Worm (Caenorhabditis elegans) whole organism, late embryonic: ENCODE data around the gene tmem-24.

ENCODE experiments used
- C08G9.2 ChIP-seq: sonication (generic microtip); optimal IDR thresholded peaks from 2 replicates; lab custom pipeline; 2016; ENCODE audit warnings: mild to moderate bottlenecking, missing genetic modification characterization, moderate library complexity, missing compliant biosample characterization
- C38D4.7 ChIP-seq: fragments of 200-800 bp; sonication (Bioruptor generic); optimal IDR thresholded peaks from 2 replicates; lab custom pipeline; 2018; ENCODE audit warnings: mild to moderate bottlenecking, missing genetic modification characterization, moderate library complexity, missing compliant biosample characterization
- T23F11.4 ChIP-seq: fragments of 200-800 bp; sonication (Bioruptor generic); optimal IDR thresholded peaks from 2 replicates; lab custom pipeline; 2018; ENCODE audit warnings: mild to moderate bottlenecking, missing genetic modification characterization, missing compliant biosample characterization
- Y22D7AL.16 ChIP-seq: sonication (generic microtip); optimal IDR thresholded peaks from 2 replicates; lab custom pipeline; 2016; ENCODE audit warnings: missing genetic modification characterization, missing compliant biosample characterization
- ama-1 ChIP-seq: fragments of 150-350 bp; optimal IDR thresholded peaks from 2 replicates; lab custom pipeline; 2014
- ceh-19 ChIP-seq: fragments of 200-800 bp; sonication (Bioruptor generic); optimal IDR thresholded peaks from 2 replicates; lab custom pipeline; 2018; ENCODE audit warnings: mild to moderate bottlenecking, missing genetic modification characterization, missing compliant biosample characterization
- ceh-24 ChIP-seq: sonication (generic microtip); optimal IDR thresholded peaks from 2 replicates; lab custom pipeline; 2016; ENCODE audit warnings: mild to moderate bottlenecking, missing genetic modification characterization, missing compliant biosample characterization
- ceh-31 ChIP-seq: sonication (generic microtip); optimal IDR thresholded peaks from 2 replicates; lab custom pipeline; 2016; ENCODE audit warnings: missing genetic modification characterization, missing compliant biosample characterization
- ceh-48 ChIP-seq: sonication (generic microtip); optimal IDR thresholded peaks from 2 replicates; lab custom pipeline; 2016; ENCODE audit warnings: missing genetic modification characterization, inconsistent platforms, missing compliant biosample characterization
- ceh-6 ChIP-seq: fragments of 200-800 bp; sonication (Bioruptor generic); optimal IDR thresholded peaks from 2 replicates; lab custom pipeline; 2018; ENCODE audit warnings: mild to moderate bottlenecking, missing genetic modification characterization, missing compliant biosample characterization
- che-1 ChIP-seq: sonication (generic microtip); optimal IDR thresholded peaks from 2 replicates; lab custom pipeline; 2016; ENCODE audit warnings: mild to moderate bottlenecking, missing genetic modification characterization, missing compliant biosample characterization
- elt-4 ChIP-seq: sonication (generic microtip); optimal IDR thresholded peaks from 2 replicates; lab custom pipeline; 2016; ENCODE audit warnings: missing genetic modification characterization, missing compliant biosample characterization
- eyg-1 ChIP-seq: sonication (generic microtip); optimal IDR thresholded peaks from 2 replicates; lab custom pipeline; 2016; ENCODE audit warnings: missing genotype, missing genetic modification characterization, missing compliant biosample characterization
- fax-1 ChIP-seq: sonication (generic microtip); optimal IDR thresholded peaks from 2 replicates; lab custom pipeline; 2016; ENCODE audit warnings: missing genotype, missing genetic modification characterization, missing compliant biosample characterization
- fkh-10 ChIP-seq: fragments of 150-350 bp; optimal IDR thresholded peaks from 2 replicates; lab custom pipeline; 2014; ENCODE audit warnings: missing biosample characterization, missing genetic modification reagents, missing genetic modification characterization
- hlh-13 ChIP-seq: fragments of 200-800 bp; sonication (Bioruptor generic); optimal IDR thresholded peaks from 2 replicates; lab custom pipeline; 2018; ENCODE audit warnings: mild to moderate bottlenecking, missing genetic modification characterization, missing compliant biosample characterization
- hlh-30 ChIP-seq: sonication (generic microtip); optimal IDR thresholded peaks from 2 replicates; lab custom pipeline; 2017; ENCODE audit warnings: antibody characterized with exemption, missing genetic modification characterization, missing compliant biosample characterization; ENCODE audit not compliant: insufficient read depth
- hlh-8 ChIP-seq: sonication (generic microtip); optimal IDR thresholded peaks from 2 replicates; lab custom pipeline; 2016; ENCODE audit warnings: missing genotype, missing genetic modification characterization, missing compliant biosample characterization
- lim-6 ChIP-seq: sonication (generic microtip); optimal IDR thresholded peaks from 2 replicates; lab custom pipeline; 2016; ENCODE audit warnings: missing genetic modification characterization, missing compliant biosample characterization
- mec-3 ChIP-seq: sonication (generic microtip); optimal IDR thresholded peaks from 2 replicates; lab custom pipeline; 2016; ENCODE audit warnings: borderline replicate concordance, missing genetic modification characterization, missing compliant biosample characterization
- nhr-11 ChIP-seq: fragments of 150-350 bp; optimal IDR thresholded peaks from 2 replicates; lab custom pipeline; 2014; ENCODE audit warnings: missing biosample characterization, missing genetic modification characterization
- npax-4 ChIP-seq: sonication (generic microtip); optimal IDR thresholded peaks from 2 replicates; lab custom pipeline; 2016; ENCODE audit warnings: missing genetic modification characterization, missing compliant biosample characterization
- odd-2 ChIP-seq: sonication (generic microtip); optimal IDR thresholded peaks from 2 replicates; lab custom pipeline; 2017; ENCODE audit warnings: antibody characterized with exemption, mild to moderate bottlenecking, missing genetic modification characterization, missing compliant biosample characterization
- pag-3 ChIP-seq: sonication (generic microtip); optimal IDR thresholded peaks from 2 replicates; lab custom pipeline; 2016; ENCODE audit warnings: missing compliant biosample characterization, missing genetic modification characterization, borderline replicate concordance
- pax-1 ChIP-seq: fragments of 150-350 bp; optimal IDR thresholded peaks from 2 replicates; lab custom pipeline; 2014; ENCODE audit warnings: missing biosample characterization, missing genetic modification characterization
- pha-2 ChIP-seq: sonication (generic microtip); optimal IDR thresholded peaks from 2 replicates; lab custom pipeline; 2017; ENCODE audit warnings: mild to moderate bottlenecking, missing genetic modification characterization, missing compliant biosample characterization
- pqm-1 ChIP-seq: sonication (generic microtip); optimal IDR thresholded peaks from 2 replicates; lab custom pipeline; 2016; ENCODE audit warnings: missing genetic modification characterization, missing compliant biosample characterization
- pros-1 ChIP-seq: fragments of 150-350 bp; optimal IDR thresholded peaks from 2 replicates; lab custom pipeline; 2014; ENCODE audit warnings: missing biosample characterization, missing genetic modification reagents, missing genetic modification characterization
- rnt-1 ChIP-seq: sonication (generic microtip); optimal IDR thresholded peaks from 2 replicates; lab custom pipeline; 2016; ENCODE audit warnings: missing genetic modification characterization, missing compliant biosample characterization
- sdc-2 ChIP-seq: sonication (generic microtip); optimal IDR thresholded peaks from 2 replicates; lab custom pipeline; 2016; ENCODE audit warnings: missing genotype, missing genetic modification characterization, missing compliant biosample characterization
- sox-2 ChIP-seq: fragments of 200-800 bp; sonication (Bioruptor generic); IDR thresholded peaks from 2 replicates; pipeline ENCODE4 v1.3.6; 2022; ENCODE audit warnings: missing genetic modification reagents, missing genetic modification characterization, missing compliant biosample characterization
- sox-4 ChIP-seq: sonication (generic microtip); optimal IDR thresholded peaks from 2 replicates; lab custom pipeline; 2017; ENCODE audit warnings: mild to moderate bottlenecking, missing genetic modification characterization, inconsistent platforms, missing compliant biosample characterization
- syd-9 ChIP-seq: sonication (generic microtip); optimal IDR thresholded peaks from 2 replicates; lab custom pipeline; 2016; ENCODE audit warnings: mild to moderate bottlenecking, missing genetic modification characterization, moderate library complexity, missing compliant biosample characterization
- tbx-2 ChIP-seq: sonication (generic microtip); optimal IDR thresholded peaks from 2 replicates; lab custom pipeline; 2016; ENCODE audit warnings: missing genetic modification characterization, missing compliant biosample characterization
- tbx-7 ChIP-seq: sonication (generic microtip); optimal IDR thresholded peaks from 2 replicates; lab custom pipeline; 2016; ENCODE audit warnings: missing genotype, missing genetic modification characterization, missing compliant biosample characterization
- unc-42 ChIP-seq: sonication (generic microtip); optimal IDR thresholded peaks from 2 replicates; lab custom pipeline; 2016; ENCODE audit warnings: missing genotype, missing genetic modification characterization, missing compliant biosample characterization
- zip-5 ChIP-seq: sonication (generic microtip); optimal IDR thresholded peaks from 2 replicates; lab custom pipeline; 2016; ENCODE audit warnings: missing genetic modification characterization, missing compliant biosample characterization

tmem-24 gene

ce11 chrX:3631550-3631949, 13.1 kb downstream of the tmem-24 start:
- TF ChIP-seq zip-5 (tag; lab: Kevin White, UChicago) (no peak), nhr-11 (no peak), che-1 (tag; lab: Kevin White, UChicago) (no peak), elt-4 (tag; lab: Kevin White, UChicago) (peak; percentile 20), tbx-7 (tag; lab: Kevin White, UChicago) (no peak), eyg-1 (tag; lab: Kevin White, UChicago) (no peak), sox-2 (GFP tag; lab: Robert Waterston, UW) (no peak), pha-2 (no peak), rnt-1 (tag; lab: Kevin White, UChicago) (peak; percentile 23)

ce11 chrX:3630090-3630489, 14.6 kb downstream of the tmem-24 start:
- TF ChIP-seq hlh-30 (tag; lab: Kevin White, UChicago) = no peak
- no peak for TF ChIP-seq mec-3 (tag; lab: Kevin White, UChicago)

ce11 chrX:3628016-3628415, 16.7 kb downstream of the tmem-24 start, which contains the start of gene vep-2:
Gene vep-2 (plus strand): TSS chrX:3628316.
- TF ChIP-seq ceh-31 (no peak), ceh-6 (GFP tag; lab: Kevin White, UChicago) (no peak), pag-3 (tag; lab: Kevin White, UChicago) (no peak), pax-1 (tag; lab: Kevin White, UChicago) (no peak), ceh-24 (tag; lab: Kevin White, UChicago) (no peak), odd-2 (tag; lab: Kevin White, UChicago) (no peak), C38D4.7 (GFP tag; lab: Kevin White, UChicago) (no peak), hlh-30 (tag; lab: Kevin White, UChicago) (no peak), lim-6 (tag; lab: Kevin White, UChicago) (no peak), npax-4 (tag; lab: Kevin White, UChicago) (no peak), ceh-19 (GFP tag; lab: Kevin White, UChicago) (no peak), fkh-10 (no peak), fax-1 (tag; lab: Kevin White, UChicago) (no peak), tbx-2 (no peak), mec-3 (tag; lab: Kevin White, UChicago) (no peak)

- no peak for TF ChIP-seq sox-2 (GFP tag; lab: Robert Waterston, UW)
Measured at ce11 chrX:3625599-3625998, 19.1 kb downstream of the tmem-24 start.

- TF ChIP-seq hlh-13 (GFP tag; lab: Kevin White, UChicago) (no peak), sox-2 (GFP tag; lab: Robert Waterston, UW) (no peak), ceh-48 (tag; lab: Kevin White, UChicago) (no peak), unc-42 (tag; lab: Kevin White, UChicago) (no peak), ceh-19 (GFP tag; lab: Kevin White, UChicago) (no peak), T23F11.4 (GFP tag; lab: Kevin White, UChicago) (no peak), sdc-2 (tag; lab: Kevin White, UChicago) (no peak), Y22D7AL.16 (tag; lab: Kevin White, UChicago) (no peak), sox-4 (tag; lab: Kevin White, UChicago) (no peak), C08G9.2 (no peak), hlh-8 (no peak), syd-9 (tag; lab: Kevin White, UChicago) (no peak), pros-1 (no peak), pqm-1 (tag; lab: Kevin White, UChicago) (no peak), ama-1 (lab: Kevin White, UChicago) (no peak)
- TF ChIP-seq, all 69 proteins: peak for 0
Measured at ce11 chrX:3623162-3623561, 21.5 kb downstream of the tmem-24 start, which contains the start of gene C18B2.2. Gene C18B2.2 (plus strand): TSS chrX:3623462.
